Fruit fly (Drosophila melanogaster): ENCODE results near the gene AOX3.

- no peak for TF ChIP-seq Sox102F (GFP tag; optimal IDR thresholded peaks at IDR 0.05)
- no peak for TF ChIP-seq ase (GFP tag; IDR thresholded peaks at IDR 0.05)
- no peak for TF ChIP-seq gfzf (GFP tag; optimal IDR thresholded peaks at IDR 0.05)
Measured at dm6 chr3R:15584523-15585149, 36.6 kb upstream of the AOX3 start.
